Worm (Caenorhabditis elegans) whole organism, L2 larva: Measurements from ENCODE around the gene ZC506.1.

Experiments used
- C34F6.9 ChIP-seq: fragments of 150-350 bp; optimal IDR thresholded peaks from 2 replicates; lab custom pipeline; 2014; ENCODE audit warnings: missing biosample characterization, missing genetic modification characterization
- F13H6.1 ChIP-seq: sonication (generic microtip); optimal IDR thresholded peaks from 2 replicates; lab custom pipeline; 2016; ENCODE audit warnings: missing genetic modification characterization, missing compliant biosample characterization
- R02D3.7 ChIP-seq: fragments of 150-350 bp; optimal IDR thresholded peaks from 2 replicates; lab custom pipeline; 2014; ENCODE audit warnings: missing biosample characterization, missing genetic modification characterization
- Y55F3AM.14 ChIP-seq: fragments of 200-800 bp; sonication (Bioruptor generic); optimal IDR thresholded peaks from 2 replicates; lab custom pipeline; 2018; ENCODE audit warnings: mild to moderate bottlenecking, missing genetic modification characterization, missing compliant biosample characterization
- ZK546.5 ChIP-seq: sonication (generic microtip); optimal IDR thresholded peaks from 2 replicates; lab custom pipeline; 2017; ENCODE audit warnings: missing biosample characterization, missing genetic modification characterization
- alr-1 ChIP-seq: fragments of 150-350 bp; optimal IDR thresholded peaks from 2 replicates; lab custom pipeline; 2014; ENCODE audit warnings: missing biosample characterization, missing genetic modification characterization
- aly-2 ChIP-seq: fragments of 150-350 bp; optimal IDR thresholded peaks from 2 replicates; lab custom pipeline; 2014; ENCODE audit warnings: missing biosample characterization, missing genetic modification characterization
- ama-1 ChIP-seq: fragments of 150-350 bp; optimal IDR thresholded peaks from 2 replicates; lab custom pipeline; 2018; ENCODE audit warnings: inconsistent platforms
- blmp-1 ChIP-seq: sonication (generic microtip); optimal IDR thresholded peaks from 2 replicates; lab custom pipeline; 2017; ENCODE audit warnings: missing genetic modification characterization, mild to moderate bottlenecking, missing compliant biosample characterization, antibody characterized with exemption, moderate library complexity; ENCODE audit not compliant: insufficient read depth
- ceh-16 ChIP-seq: fragments of 150-350 bp; optimal IDR thresholded peaks from 2 replicates; lab custom pipeline; 2014; ENCODE audit warnings: missing biosample characterization, missing genetic modification characterization
- ceh-82 ChIP-seq: fragments of 150-350 bp; optimal IDR thresholded peaks from 2 replicates; lab custom pipeline; 2014; ENCODE audit warnings: missing biosample characterization, missing genetic modification characterization
- crh-2 ChIP-seq: sonication (generic microtip); optimal IDR thresholded peaks from 2 replicates; lab custom pipeline; 2017; ENCODE audit warnings: missing biosample characterization, missing genetic modification characterization
- dmd-4 ChIP-seq: sonication (generic microtip); optimal IDR thresholded peaks from 2 replicates; lab custom pipeline; 2017; ENCODE audit warnings: missing biosample characterization, missing genetic modification characterization
- egl-27 ChIP-seq: sonication (generic microtip); optimal IDR thresholded peaks from 3 replicates; lab custom pipeline; 2017; ENCODE audit warnings: missing biosample characterization, missing genetic modification reagents, missing genetic modification characterization
- elt-1 ChIP-seq: fragments of 150-350 bp; optimal IDR thresholded peaks from 2 replicates; lab custom pipeline; 2014; ENCODE audit warnings: missing biosample characterization, missing genetic modification characterization
- elt-3 ChIP-seq: sonication (generic microtip); optimal IDR thresholded peaks from 2 replicates; lab custom pipeline; 2017; ENCODE audit warnings: missing biosample characterization, missing genetic modification characterization
- fos-1 ChIP-seq: fragments of 150-350 bp; optimal IDR thresholded peaks from 2 replicates; lab custom pipeline; 2014; ENCODE audit warnings: missing biosample characterization, missing genetic modification characterization
- gmeb-1 ChIP-seq: fragments of 150-350 bp; optimal IDR thresholded peaks from 2 replicates; lab custom pipeline; 2014; ENCODE audit warnings: missing biosample characterization, missing genetic modification characterization
- lin-11 ChIP-seq: fragments of 150-350 bp; sonication (generic microtip); optimal IDR thresholded peaks from 2 replicates; lab custom pipeline; 2014; ENCODE audit warnings: missing biosample characterization, missing genetic modification characterization, inconsistent platforms, mixed read lengths
- lin-13 ChIP-seq: fragments of 150-350 bp; optimal IDR thresholded peaks from 2 replicates; lab custom pipeline; 2014; ENCODE audit warnings: missing biosample characterization, missing genetic modification reagents, missing genetic modification characterization
- lin-39 ChIP-seq: fragments of 150-350 bp; optimal IDR thresholded peaks from 2 replicates; lab custom pipeline; 2014; ENCODE audit warnings: missing biosample characterization, missing genetic modification reagents, missing genetic modification characterization
- lsy-2 ChIP-seq, 2 experiments: fragments of 150-350 bp in 1 of 2; sonication (generic microtip) in 1 of 2; optimal IDR thresholded peaks; 2 replicates each; lab custom pipeline; 2014 to 2017; ENCODE audit warnings: missing biosample characterization in 2 of 2, missing genetic modification characterization in 2 of 2
- mab-5 ChIP-seq: fragments of 150-350 bp; optimal IDR thresholded peaks from 2 replicates; lab custom pipeline; 2014; ENCODE audit warnings: missing biosample characterization, missing genetic modification characterization
- mbf-1 ChIP-seq: sonication (generic microtip); optimal IDR thresholded peaks from 2 replicates; lab custom pipeline; 2017; ENCODE audit warnings: missing biosample characterization, missing genetic modification characterization
- mdl-1 ChIP-seq, 2 experiments: fragments of 150-350 bp in 1 of 2; sonication (generic microtip) in 1 of 2; optimal IDR thresholded peaks; 2 replicates each; lab custom pipeline; 2017; ENCODE audit warnings: missing biosample characterization in 2 of 2, missing genetic modification characterization in 2 of 2
- nhr-10 ChIP-seq: sonication (generic microtip); optimal IDR thresholded peaks from 2 replicates; lab custom pipeline; 2017; ENCODE audit warnings: missing biosample characterization, missing genetic modification characterization
- nhr-11 ChIP-seq: fragments of 150-350 bp; optimal IDR thresholded peaks from 2 replicates; lab custom pipeline; 2014; ENCODE audit warnings: missing biosample characterization, missing genetic modification characterization
- nhr-12 ChIP-seq: fragments of 150-350 bp; optimal IDR thresholded peaks from 2 replicates; lab custom pipeline; 2014; ENCODE audit warnings: missing biosample characterization, missing genetic modification characterization
- nhr-129 ChIP-seq: fragments of 150-350 bp; optimal IDR thresholded peaks from 2 replicates; lab custom pipeline; 2014; ENCODE audit warnings: missing biosample characterization, missing genetic modification characterization
- nhr-21 ChIP-seq: fragments of 150-350 bp; optimal IDR thresholded peaks from 2 replicates; lab custom pipeline; 2014; ENCODE audit warnings: missing biosample characterization, missing genetic modification characterization
- nhr-23 ChIP-seq: fragments of 150-350 bp; optimal IDR thresholded peaks from 2 replicates; lab custom pipeline; 2014; ENCODE audit warnings: missing biosample characterization, missing genetic modification reagents, missing genetic modification characterization
- nhr-237 ChIP-seq: fragments of 150-350 bp; optimal IDR thresholded peaks from 2 replicates; lab custom pipeline; 2014; ENCODE audit warnings: missing biosample characterization, missing genetic modification characterization
- nhr-25 ChIP-seq: fragments of 150-350 bp; sonication (generic microtip); optimal IDR thresholded peaks from 3 replicates; lab custom pipeline; 2014; ENCODE audit warnings: missing biosample characterization, missing genetic modification characterization
- nhr-6 ChIP-seq: fragments of 150-350 bp; optimal IDR thresholded peaks from 2 replicates; lab custom pipeline; 2014; ENCODE audit warnings: missing biosample characterization, missing genetic modification characterization
- nhr-77 ChIP-seq: fragments of 150-350 bp; optimal IDR thresholded peaks from 2 replicates; lab custom pipeline; 2014; ENCODE audit warnings: missing biosample characterization, missing genetic modification characterization
- peb-1 ChIP-seq: fragments of 150-350 bp; optimal IDR thresholded peaks from 2 replicates; lab custom pipeline; 2014; ENCODE audit warnings: missing biosample characterization, missing genetic modification characterization
- sem-4 ChIP-seq: fragments of 150-350 bp; optimal IDR thresholded peaks from 2 replicates; lab custom pipeline; 2014; ENCODE audit warnings: missing biosample characterization, missing genetic modification reagents, missing genetic modification characterization
- skn-1 ChIP-seq: sonication (generic microtip); optimal IDR thresholded peaks from 2 replicates; lab custom pipeline; 2017; ENCODE audit warnings: missing biosample characterization, missing genetic modification characterization
- sma-3 ChIP-seq: sonication (generic microtip); optimal IDR thresholded peaks from 2 replicates; lab custom pipeline; 2016; ENCODE audit warnings: missing genetic modification reagents, missing genetic modification characterization, missing compliant biosample characterization
- sma-9 ChIP-seq, 2 experiments: fragments of 150-350 bp in 1 of 2; sonication (generic microtip) in 1 of 2; optimal IDR thresholded peaks; 2 replicates each; lab custom pipeline; 2014 to 2016; ENCODE audit warnings: missing genetic modification characterization in 2 of 2, mild to moderate bottlenecking in 1 of 2, missing biosample characterization in 1 of 2, missing compliant biosample characterization in 1 of 2, missing genetic modification reagents in 1 of 2, moderate library complexity in 1 of 2
- snpc-4 ChIP-seq: fragments of 150-350 bp; optimal IDR thresholded peaks from 2 replicates; lab custom pipeline; 2014; ENCODE audit warnings: missing biosample characterization, missing genetic modification characterization
- unc-39 ChIP-seq: fragments of 150-350 bp; optimal IDR thresholded peaks from 2 replicates; lab custom pipeline; 2014; ENCODE audit warnings: missing biosample characterization, missing genetic modification characterization
- unc-55 ChIP-seq: fragments of 150-350 bp; sonication (generic microtip); optimal IDR thresholded peaks from 3 replicates; lab custom pipeline; 2014; ENCODE audit warnings: missing biosample characterization, missing genetic modification reagents, missing genetic modification characterization
- unc-62 ChIP-seq: fragments of 150-350 bp; optimal IDR thresholded peaks from 2 replicates; lab custom pipeline; 2014; ENCODE audit warnings: missing biosample characterization, missing genetic modification reagents, missing genetic modification characterization
- zag-1 ChIP-seq: fragments of 150-350 bp; optimal IDR thresholded peaks from 2 replicates; lab custom pipeline; 2014; ENCODE audit warnings: missing biosample characterization, missing genetic modification characterization
- ztf-1 ChIP-seq: fragments of 200-800 bp; sonication (Bioruptor generic); conservative IDR thresholded peaks from 2 replicates; pipeline ENCODE4 v1.3.6; 2022; ENCODE audit warnings: missing genetic modification characterization, missing compliant biosample characterization
- ztf-11 ChIP-seq: sonication (generic microtip); optimal IDR thresholded peaks from 2 replicates; lab custom pipeline; 2017; ENCODE audit warnings: missing biosample characterization, missing genetic modification characterization
- ztf-4 ChIP-seq: fragments of 150-350 bp; optimal IDR thresholded peaks from 2 replicates; lab custom pipeline; 2014; ENCODE audit warnings: missing biosample characterization, missing genetic modification characterization

The ZC506.1 gene

DNA sequence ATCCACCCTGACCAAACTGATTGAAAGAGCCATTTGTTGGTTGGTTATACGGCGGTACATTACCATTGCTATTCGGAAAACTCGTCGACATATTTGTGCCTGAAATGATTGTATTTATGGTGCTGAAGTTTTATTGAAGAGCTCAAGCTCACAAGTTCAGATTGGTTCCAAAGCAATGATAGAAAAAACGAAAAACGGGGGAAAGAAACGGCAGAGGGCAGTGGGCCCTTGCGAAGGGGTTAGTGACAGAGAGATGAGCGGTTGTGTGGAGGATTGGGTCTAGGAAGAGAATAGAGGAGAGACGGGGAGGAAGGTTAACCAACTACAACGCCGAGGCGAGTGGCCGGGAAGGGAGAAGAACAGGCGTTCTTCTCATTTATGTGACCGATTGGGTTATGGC, 27.4 kb upstream of the ZC506.1 start, which contains the start of gene nra-3:
nra-3 (minus strand) TSS at position 101 of the 400 bp plus-strand sequence.
- TF ChIP-seq F13H6.1 (peak; percentile 17), ceh-82 (tag; lab: Kevin White, UChicago) (no peak)

DNA sequence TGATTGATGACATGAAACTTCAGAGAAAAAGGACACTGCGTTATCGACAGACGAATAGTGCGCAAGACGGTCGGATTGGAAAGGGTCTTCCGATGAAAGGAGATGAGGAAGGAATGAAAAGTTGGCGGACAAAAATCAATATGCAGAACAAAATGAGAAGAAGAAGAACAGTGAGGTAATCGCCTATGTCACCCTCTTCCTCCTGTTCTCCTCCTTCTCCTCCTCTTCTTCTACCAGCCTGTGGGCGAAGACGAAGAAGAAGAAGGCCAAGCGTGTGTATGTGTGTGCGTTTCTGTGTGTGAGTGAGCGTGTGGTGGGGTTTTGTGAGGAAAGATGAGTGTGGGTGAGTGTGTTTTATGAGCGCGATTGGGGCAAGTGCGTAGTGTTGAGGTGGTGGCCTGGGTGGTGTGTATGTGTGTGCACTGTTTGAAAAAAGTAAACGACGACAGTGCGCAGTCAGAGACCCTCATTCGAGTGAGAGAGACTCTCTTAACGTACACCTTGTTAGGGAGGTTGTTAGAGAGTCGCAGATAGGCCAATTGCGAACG, 26.5 kb upstream of the ZC506.1 start, which contains the start of gene tsp-21:
tsp-21 (plus strand) TSS at position 146 of the 548 bp plus-strand sequence.
- TF ChIP-seq sma-3 (GFP tag; lab: Kevin White, UChicago) (peak; percentile 79), dmd-4 (tag; lab: Kevin White, UChicago) (no peak), nhr-25 (tag; lab: Kevin White, UChicago) (peak; percentile 87), nhr-10 (tag; lab: Kevin White, UChicago) (no peak), alr-1 (tag; lab: Kevin White, UChicago) (no peak), F13H6.1 (peak; percentile 85), lin-39 (no peak), mdl-1 (tag; optimal IDR thresholded peaks at IDR 0.05; lab: Kevin White, UChicago) (peak in 1 of 2 experiments; percentile 21), ama-1 (lab: Kevin White, UChicago) (no peak), unc-55 (GFP tag; lab: Kevin White, UChicago) (peak; percentile 64), ztf-4 (peak; percentile 4), aly-2 (tag; lab: Kevin White, UChicago) (no peak), nhr-6 (tag; lab: Kevin White, UChicago) (no peak), lin-11 (tag; lab: Kevin White, UChicago) (peak; percentile 62), ceh-82 (tag; lab: Kevin White, UChicago) (no peak), nhr-129 (tag; lab: Kevin White, UChicago) (peak; percentile 97), nhr-237 (tag; lab: Kevin White, UChicago) (no peak), peb-1 (no peak), blmp-1 (tag; lab: Kevin White, UChicago) (peak; percentile 40), unc-62 (GFP tag; lab: Kevin White, UChicago) (no peak), sma-9 (GFP tag; optimal IDR thresholded peaks at IDR 0.05; lab: Kevin White, UChicago) (peak; percentile 26), sma-9 (tag; optimal IDR thresholded peaks at IDR 0.05; lab: Kevin White, UChicago) (no peak), nhr-21 (peak; percentile 75), elt-3 (tag; lab: Kevin White, UChicago) (no peak), zag-1 (peak; percentile 55), C34F6.9 (tag; lab: Kevin White, UChicago) (peak; percentile 77), sem-4 (peak; percentile 67), elt-1 (no peak), mab-5 (peak; percentile 40), mbf-1 (tag; lab: Kevin White, UChicago) (no peak), nhr-12 (tag; lab: Kevin White, UChicago) (no peak), skn-1 (tag; lab: Kevin White, UChicago) (no peak), nhr-77 (no peak), Y55F3AM.14 (GFP tag; lab: Kevin White, UChicago) (peak; percentile 41), ceh-16 (tag; lab: Kevin White, UChicago) (peak; percentile 62), gmeb-1 (peak; percentile 48), unc-39 (tag; lab: Kevin White, UChicago) (no peak), fos-1 (tag; lab: Kevin White, UChicago) (peak; percentile 96), egl-27 (peak; percentile 68), lsy-2 (tag; optimal IDR thresholded peaks at IDR 0.05; lab: Kevin White, UChicago) (peak; percentile 42 to 67), nhr-23 (tag; lab: Kevin White, UChicago) (no peak), lin-13 (peak; percentile 65), ztf-1 (no peak), nhr-11 (tag; lab: Kevin White, UChicago) (no peak), snpc-4 (tag; lab: Kevin White, UChicago) (no peak), ZK546.5 (tag; lab: Kevin White, UChicago) (no peak), ztf-11 (no peak), R02D3.7 (tag; lab: Kevin White, UChicago) (no peak), crh-2 (peak; percentile 58)
